Fruit fly (Drosophila melanogaster) whole organism, embryonic: ENCODE data around the gene Datp.

Experiments used
- Bdp1 ChIP-seq: fragments of 200-800 bp; sonication (Bioruptor generic); optimal IDR thresholded peaks from 3 replicates; lab custom pipeline; 2016; ENCODE audit warnings: missing biosample characterization, missing genetic modification characterization
- C15 ChIP-seq: fragments of 200-800 bp; sonication (Bioruptor generic); IDR thresholded peaks from 3 replicates; pipeline ENCODE4 v1.3.6; 2022; ENCODE audit warnings: missing biosample characterization, missing genetic modification characterization
- CG10274 ChIP-seq: fragments of 200-800 bp; sonication (Bioruptor generic); optimal IDR thresholded peaks from 3 replicates; lab custom pipeline; 2017; ENCODE audit warnings: missing biosample characterization, mild to moderate bottlenecking, missing genetic modification characterization
- CG10321 ChIP-seq: fragments of 200-800 bp; sonication (Bioruptor generic); IDR thresholded peaks from 2 replicates; pipeline ENCODE4 v1.3.6; 2022; ENCODE audit warnings: missing biosample characterization, missing genetic modification characterization
- CG10979 ChIP-seq: fragments of 200-800 bp; sonication (Bioruptor generic); optimal IDR thresholded peaks from 2 replicates; lab custom pipeline; 2018; ENCODE audit warnings: missing biosample characterization, mild to moderate bottlenecking, missing genetic modification characterization, moderate library complexity
- CG11398 ChIP-seq: fragments of 200-800 bp; sonication (Bioruptor generic); optimal IDR thresholded peaks from 2 replicates; lab custom pipeline; 2016; ENCODE audit warnings: missing biosample characterization, missing genetic modification characterization
- CG12071 ChIP-seq: fragments of 200-800 bp; sonication (Bioruptor generic); optimal IDR thresholded peaks from 3 replicates; lab custom pipeline; 2018; ENCODE audit warnings: missing biosample characterization, mild to moderate bottlenecking, missing genetic modification characterization
- CG12391 ChIP-seq: fragments of 200-800 bp; sonication (Bioruptor generic); optimal IDR thresholded peaks from 3 replicates; lab custom pipeline; 2018; ENCODE audit warnings: missing biosample characterization, mild to moderate bottlenecking, missing genetic modification characterization, moderate library complexity
- CG15601 ChIP-seq: fragments of 200-800 bp; sonication (Bioruptor generic); optimal IDR thresholded peaks from 3 replicates; lab custom pipeline; 2019; ENCODE audit warnings: missing biosample characterization, mild to moderate bottlenecking, missing genetic modification characterization, moderate library complexity
- CG17612 ChIP-seq: fragments of 200-800 bp; sonication (Bioruptor generic); IDR thresholded peaks from 2 replicates; pipeline ENCODE4 v1.3.6; 2022; ENCODE audit warnings: missing biosample characterization, missing genetic modification characterization
- CG1792 ChIP-seq: fragments of 200-800 bp; sonication (Bioruptor generic); optimal IDR thresholded peaks from 2 replicates; lab custom pipeline; 2016; ENCODE audit warnings: missing biosample characterization, missing genetic modification characterization
- CG2712 ChIP-seq: fragments of 200-800 bp; optimal IDR thresholded peaks from 3 replicates; lab custom pipeline; 2019; ENCODE audit warnings: missing biosample characterization, mild to moderate bottlenecking, missing genetic modification characterization, moderate library complexity
- CG30020 ChIP-seq: fragments of 200-800 bp; optimal IDR thresholded peaks from 2 replicates; lab custom pipeline; 2019; ENCODE audit warnings: missing biosample characterization, mild to moderate bottlenecking, missing genetic modification characterization, moderate library complexity
- CG31388 ChIP-seq: fragments of 200-800 bp; sonication (Bioruptor generic); optimal IDR thresholded peaks from 2 replicates; lab custom pipeline; 2016; ENCODE audit warnings: missing biosample characterization, missing genetic modification characterization
- CG3281 ChIP-seq: fragments of 200-800 bp; sonication (Bioruptor generic); optimal IDR thresholded peaks from 3 replicates; lab custom pipeline; 2017; ENCODE audit warnings: missing biosample characterization, mild to moderate bottlenecking, missing genetic modification characterization
- CG33213 ChIP-seq: fragments of 200-800 bp; sonication (Bioruptor generic); optimal IDR thresholded peaks from 3 replicates; lab custom pipeline; 2016; ENCODE audit warnings: missing biosample characterization, missing genetic modification characterization
- CG3407 ChIP-seq: fragments of 200-800 bp; sonication (Bioruptor generic); optimal IDR thresholded peaks from 2 replicates; lab custom pipeline; 2018; ENCODE audit warnings: missing biosample characterization, mild to moderate bottlenecking, missing genetic modification characterization
- CG4404 ChIP-seq: fragments of 200-800 bp; sonication (Bioruptor generic); IDR thresholded peaks from 2 replicates; pipeline ENCODE4 v1.3.6; 2022; ENCODE audit warnings: missing biosample characterization, missing genetic modification characterization
- CG5245 ChIP-seq: fragments of 200-800 bp; sonication (Bioruptor generic); optimal IDR thresholded peaks from 3 replicates; lab custom pipeline; 2016; ENCODE audit warnings: missing biosample characterization, missing genetic modification characterization
- CG6175 ChIP-seq: fragments of 200-800 bp; sonication (Bioruptor generic); IDR thresholded peaks from 3 replicates; pipeline ENCODE4 v1.3.6; 2022; ENCODE audit warnings: missing biosample characterization, missing genetic modification characterization
- CG6689 ChIP-seq: fragments of 200-800 bp; sonication (Bioruptor generic); IDR thresholded peaks from 2 replicates; pipeline ENCODE4 v1.3.6; 2022; ENCODE audit warnings: missing biosample characterization, missing genetic modification characterization
- CG6765 ChIP-seq: fragments of 200-800 bp; sonication (Bioruptor generic); optimal IDR thresholded peaks from 3 replicates; lab custom pipeline; 2017; ENCODE audit warnings: missing biosample characterization, mild to moderate bottlenecking, missing genetic modification characterization
- CG6813 ChIP-seq: fragments of 200-800 bp; sonication (Bioruptor generic); optimal IDR thresholded peaks from 2 replicates; lab custom pipeline; 2017; ENCODE audit warnings: missing biosample characterization, missing genetic modification characterization, mild to moderate bottlenecking, moderate library complexity, missing genetic modification reagents
- CG6854 ChIP-seq: fragments of 200-800 bp; sonication (Bioruptor generic); optimal IDR thresholded peaks from 3 replicates; lab custom pipeline; 2017; ENCODE audit warnings: missing biosample characterization, mild to moderate bottlenecking, missing genetic modification characterization
- CG8359 ChIP-seq: fragments of 200-800 bp; sonication (Bioruptor generic); optimal IDR thresholded peaks from 2 replicates; lab custom pipeline; 2017; ENCODE audit warnings: missing biosample characterization, mild to moderate bottlenecking, missing genetic modification characterization, borderline replicate concordance
- CG9437 ChIP-seq: fragments of 200-800 bp; sonication (Bioruptor generic); optimal IDR thresholded peaks from 2 replicates; lab custom pipeline; 2018; ENCODE audit warnings: missing biosample characterization, mild to moderate bottlenecking, missing genetic modification characterization
- CkIIα-i1 ChIP-seq: fragments of 200-800 bp; sonication (Bioruptor generic); IDR thresholded peaks from 2 replicates; pipeline ENCODE4 v1.3.6; 2022; ENCODE audit warnings: missing biosample characterization, missing genetic modification characterization
- Dad ChIP-seq: fragments of 200-800 bp; sonication (Bioruptor generic); optimal IDR thresholded peaks from 3 replicates; lab custom pipeline; 2016; ENCODE audit warnings: missing biosample characterization, missing genetic modification characterization
- GATAe ChIP-seq: fragments of 200-800 bp; sonication (Bioruptor generic); conservative IDR thresholded peaks from 2 replicates; pipeline ENCODE4 v1.3.6; 2022; ENCODE audit warnings: missing biosample characterization, missing genetic modification characterization
- HLH4C ChIP-seq: fragments of 200-800 bp; sonication (Bioruptor generic); IDR thresholded peaks from 3 replicates; pipeline ENCODE4 v1.3.6; 2022; ENCODE audit warnings: missing biosample characterization, missing genetic modification characterization; ENCODE audit not compliant: partially characterized antibody
- HmgD ChIP-seq: fragments of 200-800 bp; sonication (Bioruptor generic); optimal IDR thresholded peaks from 3 replicates; lab custom pipeline; 2016; ENCODE audit warnings: missing biosample characterization, missing genetic modification characterization
- NFAT ChIP-seq: fragments of 200-800 bp; sonication (Bioruptor generic); IDR thresholded peaks from 2 replicates; pipeline ENCODE4 v1.3.6; 2022; ENCODE audit warnings: missing biosample characterization, missing genetic modification characterization
- Opbp ChIP-seq: fragments of 200-800 bp; sonication (Bioruptor generic); IDR thresholded peaks from 3 replicates; pipeline ENCODE4 v1.3.6; 2022; ENCODE audit warnings: missing biosample characterization, missing genetic modification characterization; ENCODE audit not compliant: partially characterized antibody
- ash1 ChIP-seq: fragments of 200-800 bp; sonication (Bioruptor generic); optimal IDR thresholded peaks from 2 replicates; lab custom pipeline; 2018; ENCODE audit warnings: missing biosample characterization, mild to moderate bottlenecking, missing genetic modification characterization
- bowl ChIP-seq: fragments of 200-800 bp; sonication (Bioruptor generic); IDR thresholded peaks from 2 replicates; pipeline ENCODE4 v1.3.6; 2022; ENCODE audit warnings: missing biosample characterization, missing genetic modification characterization
- ci ChIP-seq: fragments of 200-800 bp; sonication (Bioruptor generic); IDR thresholded peaks from 3 replicates; pipeline ENCODE4 v1.3.6; 2022; ENCODE audit warnings: missing biosample characterization, missing genetic modification characterization
- cwo ChIP-seq: fragments of 200-800 bp; sonication (Bioruptor generic); optimal IDR thresholded peaks from 3 replicates; lab custom pipeline; 2017; ENCODE audit warnings: missing biosample characterization, missing genetic modification characterization, mild to moderate bottlenecking, moderate library complexity, missing genetic modification reagents
- dati ChIP-seq: fragments of 200-800 bp; sonication (Bioruptor generic); IDR thresholded peaks from 2 replicates; pipeline ENCODE4 v1.3.6; 2022; ENCODE audit warnings: missing biosample characterization, missing genetic modification characterization
- ewg ChIP-seq: fragments of 200-800 bp; sonication (Bioruptor generic); optimal IDR thresholded peaks from 3 replicates; lab custom pipeline; 2017; ENCODE audit warnings: mild to moderate bottlenecking, missing biosample characterization, missing genetic modification reagents, missing genetic modification characterization
- gcm ChIP-seq: fragments of 200-800 bp; sonication (Bioruptor generic); optimal IDR thresholded peaks from 2 replicates; lab custom pipeline; 2019; ENCODE audit warnings: missing biosample characterization, mild to moderate bottlenecking, missing genetic modification characterization, moderate library complexity
- gcm2 ChIP-seq: fragments of 200-800 bp; sonication (Bioruptor generic); optimal IDR thresholded peaks from 2 replicates; lab custom pipeline; 2016; ENCODE audit warnings: missing biosample characterization, missing genetic modification characterization
- gt ChIP-seq: fragments of 200-800 bp; sonication (Bioruptor generic); IDR thresholded peaks from 2 replicates; pipeline ENCODE4 v1.3.6; 2022; ENCODE audit warnings: missing biosample characterization, missing genetic modification characterization
- inv ChIP-seq: fragments of 200-800 bp; sonication (Bioruptor generic); IDR thresholded peaks from 2 replicates; pipeline ENCODE4 v1.3.6; 2022; ENCODE audit warnings: missing biosample characterization, missing genetic modification characterization; ENCODE audit not compliant: partially characterized antibody
- pan ChIP-seq, 4 experiments: fragments of >200 bp in 3 of 4; fragments of 200-800 bp in 1 of 4; sonication (Bioruptor generic) in 1 of 4; optimal IDR thresholded peaks in 3 of 4; IDR thresholded peaks in 1 of 4; 2 replicates each; pipeline versions ENCODE4 v1.3.6 to Lab custom; 2017 to 2022; ENCODE audit warnings: missing biosample characterization in 2 of 4, missing genetic modification characterization in 2 of 4, mixed read lengths in 1 of 4
- phol ChIP-seq: fragments of 200-800 bp; sonication (Bioruptor generic); optimal IDR thresholded peaks from 3 replicates; lab custom pipeline; 2018; ENCODE audit warnings: missing biosample characterization, mild to moderate bottlenecking, missing genetic modification characterization, moderate library complexity
- row ChIP-seq: fragments of 200-800 bp; sonication (Bioruptor generic); IDR thresholded peaks from 3 replicates; pipeline ENCODE4 v1.3.6; 2022; ENCODE audit warnings: missing biosample characterization, missing genetic modification characterization
- sens ChIP-seq: fragments of 200-800 bp; sonication (Bioruptor generic); peaks from one replicate; lab custom pipeline; 2016; ENCODE audit warnings: missing biosample characterization, missing genetic modification characterization
- shn ChIP-seq: fragments of 200-800 bp; sonication (Bioruptor generic); optimal IDR thresholded peaks from 3 replicates; lab custom pipeline; 2016; ENCODE audit warnings: missing biosample characterization, missing genetic modification characterization
- sna ChIP-seq: fragments of 200-800 bp; sonication (Bioruptor generic); IDR thresholded peaks from 2 replicates; pipeline ENCODE4 v1.3.6; 2022; ENCODE audit warnings: missing biosample characterization, missing genetic modification characterization; ENCODE audit not compliant: partially characterized antibody

Datp gene

dm6 chr2L:9984078-9984772, 45.6 kb upstream of the Datp start, which contains the start of gene bib (continued):
- no peak for TF ChIP-seq dati
- peak; percentile 80 for TF ChIP-seq CG9437
- peak; percentile 94 for TF ChIP-seq CG10979 (tag; lab: Kevin White, UChicago)
- TF ChIP-seq phol (tag; lab: Kevin White, UChicago), result peak; percentile 91
- TF ChIP-seq CG6854 (GFP tag; lab: Kevin White, UChicago), result peak; percentile 67
- TF ChIP-seq gt (GFP tag; lab: Robert Waterston, UW), result 0 out of 2 replicates have a peak, but pooled peaks have one; percentile 43
- TF ChIP-seq inv (GFP tag; lab: Robert Waterston, UW), result no peak
- TF ChIP-seq bowl (GFP tag; lab: Robert Waterston, UW), result 0 out of 2 replicates have a peak, but pooled peaks have one; percentile 26
- peak; percentile 93 for TF ChIP-seq CG12391 (tag; lab: Kevin White, UChicago)
- TF ChIP-seq CG5245 (GFP tag; lab: Kevin White, UChicago), result peak; percentile 53
- no peak for TF ChIP-seq gcm2 (GFP tag; lab: Kevin White, UChicago)
- TF ChIP-seq ash1 (GFP tag; lab: Kevin White, UChicago), result no peak
- TF ChIP-seq HLH4C, result no peak
- peak; percentile 90 for TF ChIP-seq CG30020 (tag; lab: Kevin White, UChicago)
- peak; percentile 68 for TF ChIP-seq ewg
- TF ChIP-seq CG6689 (GFP tag; lab: Robert Waterston, UW), result peak; percentile 80
- TF ChIP-seq CG10274, result peak; percentile 16
- no peak for TF ChIP-seq CG1792
- TF ChIP-seq Opbp, result peak; percentile 49; the same call in 2 of the 3 replicates
- TF ChIP-seq GATAe (GFP tag; lab: Robert Waterston, UW), result no peak
- no peak for TF ChIP-seq CG33213 (GFP tag; lab: Kevin White, UChicago)
- TF ChIP-seq CG6765 (GFP tag; lab: Kevin White, UChicago), result peak; percentile 47
- no peak for TF ChIP-seq CG10321 (GFP tag; lab: Robert Waterston, UW)
- no peak for TF ChIP-seq CG12071
- peak; percentile 85 for TF ChIP-seq gcm
- TF ChIP-seq CG31388 (GFP tag; lab: Kevin White, UChicago), result peak; percentile 32
- TF ChIP-seq sna (GFP tag; lab: Robert Waterston, UW), result no peak
- TF ChIP-seq HmgD, result no peak
- peak; percentile 78; the same call in 2 of the 3 replicates for TF ChIP-seq ci (GFP tag; lab: Robert Waterston, UW)
- TF ChIP-seq cwo (GFP tag; lab: Kevin White, UChicago), result peak; percentile 80
- no peak for TF ChIP-seq CG11398 (GFP tag; lab: Kevin White, UChicago)
- peak; percentile 95 for TF ChIP-seq CG2712 (tag; lab: Kevin White, UChicago)
- no peak for TF ChIP-seq CG17612 (GFP tag; lab: Robert Waterston, UW)
- TF ChIP-seq CG6813 (GFP tag; lab: Kevin White, UChicago), result peak; percentile 87
- no peak for TF ChIP-seq pan (optimal IDR thresholded peaks at IDR 0.05; lab: Kevin White, UChicago)
- peak in 1 of 2 experiments; percentile 58 for TF ChIP-seq pan (GFP tag; optimal IDR thresholded peaks at IDR 0.05 in 1 of 2, IDR thresholded peaks at IDR 0.05 in 1 of 2)
- TF ChIP-seq NFAT (GFP tag; lab: Robert Waterston, UW), result no peak
- TF ChIP-seq shn (GFP tag; lab: Kevin White, UChicago), result no peak
- peak; percentile 86 for TF ChIP-seq CG15601 (tag; lab: Kevin White, UChicago)
- peak; percentile 85 for TF ChIP-seq CG4404 (GFP tag; lab: Robert Waterston, UW)
- peak; percentile 77 for TF ChIP-seq CG3407 (GFP tag; lab: Kevin White, UChicago)
- peak; percentile 23; the same call in 1 of the 3 replicates for TF ChIP-seq CG6175 (GFP tag; lab: Robert Waterston, UW)
- peak; percentile 85 for TF ChIP-seq row (GFP tag; lab: Robert Waterston, UW)
- TF ChIP-seq Bdp1, result peak; percentile 35
- TF ChIP-seq CG8359, result peak; percentile 70
- TF ChIP-seq Dad (GFP tag; lab: Kevin White, UChicago), result peak; percentile 34
- peak; percentile 77 for TF ChIP-seq CG3281 (GFP tag; lab: Kevin White, UChicago)
- TF ChIP-seq C15 (GFP tag; lab: Robert Waterston, UW), result no peak
- TF ChIP-seq sens (GFP tag; lab: Kevin White, UChicago), result peak; percentile 72
- no peak for TF ChIP-seq CkIIα-i1
